Worm (Caenorhabditis elegans) whole organism, early embryonic: ENCODE data around the gene lgg-1.
A peak's percentile ranks its signal among the peaks of the same experiment; 100 is the strongest.

ENCODE experiments used
- B0310.2 ChIP-seq: sonication (generic microtip); optimal IDR thresholded peaks from 2 replicates; lab custom pipeline; 2016; ENCODE audit warnings: mild to moderate bottlenecking, missing genetic modification characterization, missing compliant biosample characterization
- F13C5.2 ChIP-seq: sonication (generic microtip); optimal IDR thresholded peaks from 2 replicates; lab custom pipeline; 2017; ENCODE audit warnings: mild to moderate bottlenecking, missing genetic modification characterization, inconsistent platforms, missing compliant biosample characterization
- aly-1 ChIP-seq: sonication (generic microtip); optimal IDR thresholded peaks from 2 replicates; lab custom pipeline; 2016; ENCODE audit warnings: missing genetic modification characterization, missing compliant biosample characterization
- ama-1 ChIP-seq: fragments of 150-350 bp; optimal IDR thresholded peaks from 2 replicates; lab custom pipeline; 2014
- ceh-13 ChIP-seq: fragments of 200-800 bp; sonication (Bioruptor generic); optimal IDR thresholded peaks from 2 replicates; lab custom pipeline; 2018; ENCODE audit warnings: mild to moderate bottlenecking, missing genetic modification characterization, missing compliant biosample characterization
- ets-7 ChIP-seq: sonication (generic microtip); optimal IDR thresholded peaks from 2 replicates; lab custom pipeline; 2016; ENCODE audit warnings: missing genotype, missing genetic modification characterization, missing compliant biosample characterization
- flt-1 ChIP-seq: fragments of 200-800 bp; sonication (Bioruptor generic); IDR thresholded peaks from 2 replicates; pipeline ENCODE4 v1.3.6; 2022; ENCODE audit warnings: missing genetic modification characterization, missing compliant biosample characterization
- hmbx-1 ChIP-seq: sonication (generic microtip); optimal IDR thresholded peaks from 2 replicates; lab custom pipeline; 2016; ENCODE audit warnings: mild to moderate bottlenecking, missing genetic modification characterization, missing compliant biosample characterization
- hnd-1 ChIP-seq: sonication (generic microtip); optimal IDR thresholded peaks from 2 replicates; lab custom pipeline; 2016; ENCODE audit warnings: missing genetic modification characterization, missing compliant biosample characterization
- scrt-1 ChIP-seq: fragments of 200-800 bp; sonication (Bioruptor generic); IDR thresholded peaks from 2 replicates; pipeline ENCODE4 v1.3.6; 2022; ENCODE audit warnings: missing genetic modification characterization, missing compliant biosample characterization
- tbx-37 ChIP-seq: fragments of 200-800 bp; sonication (Bioruptor generic); conservative IDR thresholded peaks from 2 replicates; pipeline ENCODE4 v1.3.6; 2022; ENCODE audit warnings: missing genetic modification reagents, missing genetic modification characterization, missing compliant biosample characterization
- tra-4 ChIP-seq: sonication (generic microtip); optimal IDR thresholded peaks from 2 replicates; lab custom pipeline; 2017; ENCODE audit warnings: missing genetic modification characterization, missing compliant biosample characterization

DNA sequence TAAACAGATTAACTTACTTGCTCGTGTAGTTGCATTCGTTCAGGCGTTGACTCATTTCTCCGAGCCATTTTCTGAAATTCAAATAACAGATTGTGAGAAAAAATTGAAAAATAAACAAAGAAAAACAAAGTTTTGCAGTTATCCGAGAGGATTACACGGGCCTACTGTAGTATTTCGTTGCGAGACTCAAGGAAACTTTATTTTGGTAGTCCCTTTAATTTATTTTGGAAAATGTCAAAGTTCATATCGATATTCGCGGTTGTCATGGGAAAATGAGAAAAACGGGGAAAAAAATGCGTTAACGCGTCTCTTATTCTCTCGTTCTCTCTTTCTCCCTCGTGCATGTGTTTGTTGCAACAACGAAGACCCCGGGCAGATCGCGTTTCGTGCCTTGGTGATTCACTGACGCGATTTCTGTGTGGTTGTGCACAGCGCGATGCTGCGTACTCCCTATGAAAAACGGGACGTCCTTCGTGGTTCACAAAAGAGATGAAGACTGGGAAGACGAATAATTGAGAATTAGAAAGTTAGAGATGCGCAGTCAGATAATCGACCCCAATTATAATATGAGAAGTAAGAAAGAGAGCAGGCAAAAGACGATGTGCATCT, 16.2 kb downstream of the lgg-1 start, which contains the start of gene set-4:
- no peak for TF ChIP-seq hnd-1
- no peak for TF ChIP-seq aly-1 (tag; lab: Kevin White, UChicago)
- TF ChIP-seq ama-1 (lab: Kevin White, UChicago) = no peak
- no peak for TF ChIP-seq scrt-1 (GFP tag; lab: Robert Waterston, UW)
- peak; percentile 79 for TF ChIP-seq F13C5.2 (tag; lab: Kevin White, UChicago)
- TF ChIP-seq B0310.2 (tag; lab: Kevin White, UChicago) = no peak
- TF ChIP-seq ceh-13 (GFP tag; lab: Kevin White, UChicago) = no peak
- no peak for TF ChIP-seq hmbx-1
- TF ChIP-seq tbx-37 = no peak
- TF ChIP-seq ets-7 (tag; lab: Kevin White, UChicago) = no peak
- TF ChIP-seq tra-4 (tag; lab: Kevin White, UChicago) = no peak
- no peak for TF ChIP-seq flt-1
